Worm (Caenorhabditis elegans) whole organism, late embryonic: Measurements from ENCODE around the gene ugt-15.

ENCODE experiments used
- C08G9.2 ChIP-seq: sonication (generic microtip); optimal IDR thresholded peaks from 2 replicates; lab custom pipeline; 2016; ENCODE audit warnings: mild to moderate bottlenecking, missing genetic modification characterization, moderate library complexity, missing compliant biosample characterization
- F13H6.1 ChIP-seq: sonication (generic microtip); optimal IDR thresholded peaks from 2 replicates; lab custom pipeline; 2016; ENCODE audit warnings: missing genetic modification characterization, missing compliant biosample characterization
- K02D7.2 ChIP-seq: sonication (generic microtip); optimal IDR thresholded peaks from 2 replicates; lab custom pipeline; 2017; ENCODE audit warnings: mild to moderate bottlenecking, missing genetic modification characterization, missing compliant biosample characterization
- Y22D7AL.16 ChIP-seq: sonication (generic microtip); optimal IDR thresholded peaks from 2 replicates; lab custom pipeline; 2016; ENCODE audit warnings: missing genetic modification characterization, missing compliant biosample characterization
- ahr-1 ChIP-seq: sonication (generic microtip); optimal IDR thresholded peaks from 2 replicates; lab custom pipeline; 2016; ENCODE audit warnings: missing genetic modification characterization, missing compliant biosample characterization
- ama-1 ChIP-seq: fragments of 150-350 bp; optimal IDR thresholded peaks from 2 replicates; lab custom pipeline; 2014
- ceh-14 ChIP-seq: sonication (generic microtip); optimal IDR thresholded peaks from 2 replicates; lab custom pipeline; 2016; ENCODE audit warnings: missing genotype, missing genetic modification characterization, missing compliant biosample characterization
- ceh-22 ChIP-seq: sonication (generic microtip); optimal IDR thresholded peaks from 2 replicates; lab custom pipeline; 2017; ENCODE audit warnings: missing biosample characterization, missing genetic modification characterization
- ceh-34 ChIP-seq: sonication (generic microtip); optimal IDR thresholded peaks from 2 replicates; lab custom pipeline; 2016; ENCODE audit warnings: mild to moderate bottlenecking, missing genetic modification characterization, missing compliant biosample characterization
- ceh-48 ChIP-seq: sonication (generic microtip); optimal IDR thresholded peaks from 2 replicates; lab custom pipeline; 2016; ENCODE audit warnings: missing genetic modification characterization, inconsistent platforms, missing compliant biosample characterization
- dmd-4 ChIP-seq: sonication (generic microtip); optimal IDR thresholded peaks from 2 replicates; lab custom pipeline; 2016; ENCODE audit warnings: borderline replicate concordance, missing genetic modification characterization, missing compliant biosample characterization
- dve-1 ChIP-seq: sonication (generic microtip); optimal IDR thresholded peaks from 2 replicates; lab custom pipeline; 2017; ENCODE audit warnings: antibody characterized with exemption, mild to moderate bottlenecking, missing genetic modification characterization, missing compliant biosample characterization
- elt-4 ChIP-seq: sonication (generic microtip); optimal IDR thresholded peaks from 2 replicates; lab custom pipeline; 2016; ENCODE audit warnings: missing genetic modification characterization, missing compliant biosample characterization
- fkh-10 ChIP-seq: fragments of 150-350 bp; optimal IDR thresholded peaks from 2 replicates; lab custom pipeline; 2014; ENCODE audit warnings: missing biosample characterization, missing genetic modification reagents, missing genetic modification characterization
- fkh-6 ChIP-seq: sonication (generic microtip); optimal IDR thresholded peaks from 2 replicates; lab custom pipeline; 2016; ENCODE audit warnings: missing genetic modification characterization, missing compliant biosample characterization
- gmeb-2 ChIP-seq: sonication (generic microtip); optimal IDR thresholded peaks from 2 replicates; lab custom pipeline; 2016; ENCODE audit warnings: missing genetic modification characterization, inconsistent platforms, missing compliant biosample characterization
- hlh-15 ChIP-seq: sonication (generic microtip); optimal IDR thresholded peaks from 2 replicates; lab custom pipeline; 2016; ENCODE audit warnings: missing genetic modification characterization, missing compliant biosample characterization
- hlh-30 ChIP-seq: sonication (generic microtip); optimal IDR thresholded peaks from 2 replicates; lab custom pipeline; 2017; ENCODE audit warnings: antibody characterized with exemption, missing genetic modification characterization, missing compliant biosample characterization; ENCODE audit not compliant: insufficient read depth
- hlh-6 ChIP-seq: sonication (generic microtip); optimal IDR thresholded peaks from 2 replicates; lab custom pipeline; 2016; ENCODE audit warnings: missing genotype, missing genetic modification characterization, missing compliant biosample characterization
- lim-6 ChIP-seq: sonication (generic microtip); optimal IDR thresholded peaks from 2 replicates; lab custom pipeline; 2016; ENCODE audit warnings: missing genetic modification characterization, missing compliant biosample characterization
- lin-11 ChIP-seq: fragments of 200-800 bp; sonication (Bioruptor generic); optimal IDR thresholded peaks from 2 replicates; lab custom pipeline; 2018; ENCODE audit warnings: mild to moderate bottlenecking, missing genetic modification characterization, missing compliant biosample characterization
- madf-2 ChIP-seq: sonication (generic microtip); optimal IDR thresholded peaks from 2 replicates; lab custom pipeline; 2017; ENCODE audit warnings: missing genetic modification characterization, missing compliant biosample characterization
- mec-3 ChIP-seq: sonication (generic microtip); optimal IDR thresholded peaks from 2 replicates; lab custom pipeline; 2016; ENCODE audit warnings: borderline replicate concordance, missing genetic modification characterization, missing compliant biosample characterization
- nfya-1 ChIP-seq: sonication (generic microtip); optimal IDR thresholded peaks from 2 replicates; lab custom pipeline; 2017; ENCODE audit warnings: missing genetic modification characterization, mild to moderate bottlenecking, missing compliant biosample characterization, antibody characterized with exemption, moderate library complexity
- nhr-232 ChIP-seq: sonication (generic microtip); optimal IDR thresholded peaks from 2 replicates; lab custom pipeline; 2016; ENCODE audit warnings: missing genetic modification characterization, missing compliant biosample characterization
- pag-3 ChIP-seq: sonication (generic microtip); optimal IDR thresholded peaks from 2 replicates; lab custom pipeline; 2016; ENCODE audit warnings: missing compliant biosample characterization, missing genetic modification characterization, borderline replicate concordance
- pat-9 ChIP-seq: fragments of 200-800 bp; sonication (Bioruptor generic); optimal IDR thresholded peaks from 2 replicates; lab custom pipeline; 2018; ENCODE audit warnings: mild to moderate bottlenecking, missing genetic modification characterization, moderate library complexity, missing compliant biosample characterization
- pax-1 ChIP-seq: fragments of 150-350 bp; optimal IDR thresholded peaks from 2 replicates; lab custom pipeline; 2014; ENCODE audit warnings: missing biosample characterization, missing genetic modification characterization
- pqm-1 ChIP-seq: sonication (generic microtip); optimal IDR thresholded peaks from 2 replicates; lab custom pipeline; 2016; ENCODE audit warnings: missing genetic modification characterization, missing compliant biosample characterization
- rnt-1 ChIP-seq: sonication (generic microtip); optimal IDR thresholded peaks from 2 replicates; lab custom pipeline; 2016; ENCODE audit warnings: missing genetic modification characterization, missing compliant biosample characterization
- sdc-2 ChIP-seq: sonication (generic microtip); optimal IDR thresholded peaks from 2 replicates; lab custom pipeline; 2016; ENCODE audit warnings: missing genotype, missing genetic modification characterization, missing compliant biosample characterization
- sox-4 ChIP-seq: sonication (generic microtip); optimal IDR thresholded peaks from 2 replicates; lab custom pipeline; 2017; ENCODE audit warnings: mild to moderate bottlenecking, missing genetic modification characterization, inconsistent platforms, missing compliant biosample characterization
- syd-9 ChIP-seq: sonication (generic microtip); optimal IDR thresholded peaks from 2 replicates; lab custom pipeline; 2016; ENCODE audit warnings: mild to moderate bottlenecking, missing genetic modification characterization, moderate library complexity, missing compliant biosample characterization
- tbx-2 ChIP-seq: sonication (generic microtip); optimal IDR thresholded peaks from 2 replicates; lab custom pipeline; 2016; ENCODE audit warnings: missing genetic modification characterization, missing compliant biosample characterization
- unc-42 ChIP-seq: sonication (generic microtip); optimal IDR thresholded peaks from 2 replicates; lab custom pipeline; 2016; ENCODE audit warnings: missing genotype, missing genetic modification characterization, missing compliant biosample characterization
- unc-55 ChIP-seq: sonication (generic microtip); optimal IDR thresholded peaks from 2 replicates; lab custom pipeline; 2017; ENCODE audit warnings: missing biosample characterization, missing genetic modification reagents, missing genetic modification characterization
- zip-5 ChIP-seq: sonication (generic microtip); optimal IDR thresholded peaks from 2 replicates; lab custom pipeline; 2016; ENCODE audit warnings: missing genetic modification characterization, missing compliant biosample characterization
- ztf-16 ChIP-seq: sonication (generic microtip); optimal IDR thresholded peaks from 2 replicates; lab custom pipeline; 2017; ENCODE audit warnings: missing genetic modification characterization, missing compliant biosample characterization

Gene ugt-15

DNA sequence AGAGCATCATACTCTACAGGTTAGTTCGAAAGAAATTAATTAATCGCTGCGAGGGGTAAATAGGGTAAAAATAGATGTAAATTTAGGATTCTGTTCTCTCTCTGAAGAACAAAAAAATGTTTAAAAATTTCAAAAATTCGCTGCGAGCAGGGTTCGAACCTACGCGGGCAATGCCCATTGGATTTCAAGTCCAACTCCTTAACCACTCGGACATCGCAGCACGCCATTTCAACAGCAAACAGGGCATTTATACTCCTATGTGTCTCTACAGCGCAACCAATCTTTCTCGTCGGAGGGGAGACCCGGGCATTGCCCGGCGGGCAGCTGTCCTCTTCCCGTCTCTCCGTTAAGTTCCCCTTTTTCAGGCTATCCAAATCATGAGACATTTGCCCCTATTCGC, 47.1 kb upstream of the ugt-15 start (continued):
- TF ChIP-seq dmd-4 (tag; lab: Kevin White, UChicago) = peak; percentile 80
- TF ChIP-seq pag-3 (tag; lab: Kevin White, UChicago) = peak; percentile 71
- TF ChIP-seq lim-6 = peak; percentile 75
- TF ChIP-seq madf-2 (tag; lab: Kevin White, UChicago) = peak; percentile 91
- TF ChIP-seq mec-3 = no peak
- peak; percentile 68 for TF ChIP-seq unc-42 (tag; lab: Kevin White, UChicago)
- peak; percentile 69 for TF ChIP-seq rnt-1
- TF ChIP-seq unc-55 (GFP tag; lab: Kevin White, UChicago) = no peak
- TF ChIP-seq ceh-34 = peak; percentile 89
- TF ChIP-seq ceh-14 (tag; lab: Kevin White, UChicago) = peak; percentile 88
- peak; percentile 80 for TF ChIP-seq C08G9.2 (tag; lab: Kevin White, UChicago)
- TF ChIP-seq sdc-2 (tag; lab: Kevin White, UChicago) = peak; percentile 73
- TF ChIP-seq pat-9 = peak; percentile 87
- peak; percentile 88 for TF ChIP-seq K02D7.2 (tag; lab: Kevin White, UChicago)
- TF ChIP-seq nhr-232 = peak; percentile 89
- TF ChIP-seq syd-9 (tag; lab: Kevin White, UChicago) = peak; percentile 92
- TF ChIP-seq dve-1 (tag; lab: Kevin White, UChicago) = peak; percentile 81
- TF ChIP-seq hlh-30 (tag; lab: Kevin White, UChicago) = peak; percentile 30
- peak; percentile 86 for TF ChIP-seq lin-11 (tag; lab: Kevin White, UChicago)
- peak; percentile 81 for TF ChIP-seq F13H6.1 (tag; lab: Kevin White, UChicago)
- TF ChIP-seq fkh-6 (tag; lab: Kevin White, UChicago) = peak; percentile 92
- no peak for TF ChIP-seq ceh-22 (tag; lab: Kevin White, UChicago)
- peak; percentile 91 for TF ChIP-seq ztf-16 (tag; lab: Kevin White, UChicago)
- TF ChIP-seq elt-4 (tag; lab: Kevin White, UChicago) = peak; percentile 84
- TF ChIP-seq nfya-1 (tag; lab: Kevin White, UChicago) = peak; percentile 69
- peak; percentile 86 for TF ChIP-seq hlh-15 (tag; lab: Kevin White, UChicago)

DNA sequence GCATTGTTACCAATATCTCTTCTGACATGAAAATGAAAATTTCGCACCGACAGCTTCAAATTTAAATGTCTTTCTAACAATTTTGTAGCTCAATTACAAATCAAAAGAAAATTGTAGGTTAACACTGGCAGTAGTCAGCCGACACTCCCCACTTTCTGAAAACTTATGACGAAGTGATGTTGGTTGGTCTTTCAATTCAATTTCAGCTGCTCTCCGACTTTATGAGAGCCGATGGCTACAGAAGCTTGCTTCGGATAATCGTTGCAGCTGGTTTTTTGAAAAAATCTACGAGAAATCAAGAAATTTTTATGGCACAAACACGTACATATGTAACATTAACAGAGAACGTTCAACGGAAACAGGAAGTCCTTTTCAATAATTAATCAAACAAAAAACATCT, 42.5 kb upstream of the ugt-15 start, which contains the start of gene sre-20:
Gene sre-20, minus strand, starts transcription at position 101 of the 400 bp plus-strand sequence.
- TF ChIP-seq mec-3 = no peak
- TF ChIP-seq F13H6.1 (tag; lab: Kevin White, UChicago) = no peak
- no peak for TF ChIP-seq fkh-10 (GFP tag; lab: Kevin White, UChicago)
- TF ChIP-seq zip-5 (tag; lab: Kevin White, UChicago) = no peak
- TF ChIP-seq ceh-14 (tag; lab: Kevin White, UChicago) = no peak
- TF ChIP-seq gmeb-2 (tag; lab: Kevin White, UChicago) = no peak

DNA sequence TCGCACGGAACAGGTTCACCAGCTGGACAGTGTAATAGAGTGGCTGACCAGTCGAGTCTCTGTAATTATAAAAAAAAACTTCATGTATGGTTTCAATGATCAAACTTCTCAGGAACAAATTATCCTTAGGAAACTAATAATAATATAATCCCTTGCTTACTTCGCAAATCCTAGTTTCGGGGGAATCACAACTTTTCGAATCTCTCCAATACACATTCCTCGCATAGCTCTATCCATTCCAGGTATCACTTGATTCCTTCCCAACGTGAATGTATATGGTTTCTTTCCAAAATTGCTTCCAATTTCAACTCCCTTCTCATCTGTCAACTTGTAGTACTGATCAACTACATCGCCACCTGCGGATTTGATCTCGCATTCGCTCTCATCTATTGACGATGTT, 41.0 kb upstream of the ugt-15 start:
- TF ChIP-seq hlh-6 = no peak
- TF ChIP-seq sox-4 (tag; lab: Kevin White, UChicago) = no peak
- TF ChIP-seq ceh-48 (tag; lab: Kevin White, UChicago) = no peak
- TF ChIP-seq Y22D7AL.16 (tag; lab: Kevin White, UChicago) = no peak
- TF ChIP-seq nhr-232 = no peak
- TF ChIP-seq madf-2 (tag; lab: Kevin White, UChicago) = no peak
- TF ChIP-seq ama-1 (lab: Kevin White, UChicago) = no peak
- no peak for TF ChIP-seq pax-1 (tag; lab: Kevin White, UChicago)
- no peak for TF ChIP-seq sdc-2 (tag; lab: Kevin White, UChicago)
- no peak for TF ChIP-seq pqm-1 (tag; lab: Kevin White, UChicago)
- TF ChIP-seq pat-9 = no peak
- TF ChIP-seq tbx-2 (tag; lab: Kevin White, UChicago) = no peak
- TF ChIP-seq unc-42 (tag; lab: Kevin White, UChicago) = no peak
- no peak for TF ChIP-seq fkh-10 (GFP tag; lab: Kevin White, UChicago)
- no peak for TF ChIP-seq unc-55 (GFP tag; lab: Kevin White, UChicago)
- no peak for TF ChIP-seq ahr-1 (tag; lab: Kevin White, UChicago)
